Fruit fly (Drosophila melanogaster) whole organism, embryonic: ENCODE results near the gene CG14646.
A peak's percentile ranks its signal among the peaks of the same experiment; 100 is the strongest.

Experiments used
- Bgb ChIP-seq: fragments of 200-800 bp; sonication (Bioruptor generic); IDR thresholded peaks from 2 replicates; pipeline ENCODE4 v1.3.6; 2022; ENCODE audit warnings: missing biosample characterization, missing genetic modification characterization; ENCODE audit not compliant: partially characterized antibody
- CG10565 ChIP-seq: fragments of 200-800 bp; sonication (Bioruptor generic); optimal IDR thresholded peaks from 3 replicates; lab custom pipeline; 2016; ENCODE audit warnings: missing biosample characterization, mild to moderate bottlenecking, missing genetic modification characterization
- CG10959 ChIP-seq: fragments of 200-800 bp; sonication (Bioruptor generic); IDR thresholded peaks from 2 replicates; pipeline ENCODE4 v1.3.6; 2022; ENCODE audit warnings: missing biosample characterization, missing genetic modification characterization
- CG11560 ChIP-seq: fragments of 200-800 bp; sonication (Bioruptor generic); IDR thresholded peaks from 3 replicates; pipeline ENCODE4 v1.3.6; 2022; ENCODE audit warnings: missing biosample characterization, missing genetic modification characterization
- CG11723 ChIP-seq: fragments of 200-800 bp; sonication (Bioruptor generic); optimal IDR thresholded peaks from 2 replicates; lab custom pipeline; 2017; ENCODE audit warnings: missing biosample characterization, mild to moderate bottlenecking, missing genetic modification characterization
- CG12104 ChIP-seq: fragments of 200-800 bp; sonication (Bioruptor generic); optimal IDR thresholded peaks from 3 replicates; lab custom pipeline; 2016; ENCODE audit warnings: missing biosample characterization, missing genetic modification characterization
- CG12299 ChIP-seq: fragments of 200-800 bp; sonication (Bioruptor generic); optimal IDR thresholded peaks from 2 replicates; lab custom pipeline; 2018; ENCODE audit warnings: missing biosample characterization, mild to moderate bottlenecking, missing genetic modification characterization
- CG13123 ChIP-seq: fragments of 200-800 bp; sonication (Bioruptor generic); optimal IDR thresholded peaks from 2 replicates; lab custom pipeline; 2016; ENCODE audit warnings: missing biosample characterization, missing genetic modification characterization
- CG1602 ChIP-seq: fragments of 200-800 bp; sonication (Bioruptor generic); optimal IDR thresholded peaks from 3 replicates; lab custom pipeline; 2016; ENCODE audit warnings: missing biosample characterization, missing genetic modification characterization
- CG16813 ChIP-seq: fragments of 200-800 bp; sonication (Bioruptor generic); IDR thresholded peaks from 3 replicates; pipeline ENCODE4 v1.3.6; 2022; ENCODE audit warnings: missing biosample characterization, missing genetic modification characterization; ENCODE audit not compliant: partially characterized antibody
- CG18262 ChIP-seq: fragments of 200-800 bp; optimal IDR thresholded peaks from 3 replicates; lab custom pipeline; 2019; ENCODE audit warnings: missing biosample characterization, mild to moderate bottlenecking, missing genetic modification characterization, moderate library complexity
- CG1832 ChIP-seq: fragments of 200-800 bp; sonication (Bioruptor generic); optimal IDR thresholded peaks from 2 replicates; lab custom pipeline; 2017; ENCODE audit warnings: missing biosample characterization, mild to moderate bottlenecking, missing genetic modification characterization, inconsistent platforms
- CG31388 ChIP-seq: fragments of 200-800 bp; sonication (Bioruptor generic); optimal IDR thresholded peaks from 2 replicates; lab custom pipeline; 2016; ENCODE audit warnings: missing biosample characterization, missing genetic modification characterization
- CG6254 ChIP-seq: fragments of 200-800 bp; sonication (Bioruptor generic); optimal IDR thresholded peaks from 3 replicates; lab custom pipeline; 2017; ENCODE audit warnings: mild to moderate bottlenecking, missing biosample characterization, missing genetic modification reagents, missing genetic modification characterization
- CG8089 ChIP-seq: fragments of 200-800 bp; sonication (Bioruptor generic); optimal IDR thresholded peaks from 3 replicates; lab custom pipeline; 2016; ENCODE audit warnings: missing biosample characterization, missing genetic modification characterization
- CG9609 ChIP-seq: fragments of 200-800 bp; sonication (Bioruptor generic); optimal IDR thresholded peaks from 3 replicates; lab custom pipeline; 2016; ENCODE audit warnings: missing biosample characterization, missing genetic modification characterization
- CrebB ChIP-seq: fragments of 200-800 bp; sonication (Bioruptor generic); optimal IDR thresholded peaks from 3 replicates; lab custom pipeline; 2018; ENCODE audit warnings: missing biosample characterization, mild to moderate bottlenecking, missing genetic modification characterization
- D ChIP-seq, 2 experiments: fragments of 200-800 bp in 1 of 2; fragments of >200 bp in 1 of 2; sonication (Bioruptor generic) in 1 of 2; optimal IDR thresholded peaks; 2 replicates in 1 of 2; 3 replicates in 1 of 2; lab custom pipeline; 2017; ENCODE audit warnings: mild to moderate bottlenecking in 1 of 2, missing biosample characterization in 1 of 2, missing genetic modification characterization in 1 of 2, missing genetic modification reagents in 1 of 2
- Dad ChIP-seq: fragments of 200-800 bp; sonication (Bioruptor generic); optimal IDR thresholded peaks from 3 replicates; lab custom pipeline; 2016; ENCODE audit warnings: missing biosample characterization, missing genetic modification characterization
- E2f2 ChIP-seq: fragments of 200-800 bp; sonication (Bioruptor generic); IDR thresholded peaks from 2 replicates; pipeline ENCODE4 v1.3.6; 2022; ENCODE audit warnings: missing biosample characterization, missing genetic modification characterization
- Ets65A ChIP-seq: fragments of 200-800 bp; sonication (Bioruptor generic); peaks from one replicate; lab custom pipeline; 2016; ENCODE audit warnings: missing biosample characterization, missing genetic modification characterization
- HLHmδ ChIP-seq: fragments of 200-800 bp; sonication (Bioruptor generic); optimal IDR thresholded peaks from 2 replicates; lab custom pipeline; 2018; ENCODE audit warnings: missing biosample characterization, mild to moderate bottlenecking, missing genetic modification characterization, moderate library complexity
- Hmx ChIP-seq: fragments of 200-800 bp; sonication (Bioruptor generic); optimal IDR thresholded peaks from 2 replicates; lab custom pipeline; 2016; ENCODE audit warnings: missing biosample characterization, missing genetic modification characterization
- Hr39 ChIP-seq: fragments of >200 bp; optimal IDR thresholded peaks from 2 replicates; lab custom pipeline; 2017
- Hr51 ChIP-seq, 2 experiments: fragments of 200-800 bp; sonication (Bioruptor generic); optimal IDR thresholded peaks; 2 replicates in 1 of 2; 3 replicates in 1 of 2; lab custom pipeline; 2016 to 2018; ENCODE audit warnings: missing biosample characterization in 2 of 2, missing genetic modification characterization in 2 of 2, mild to moderate bottlenecking in 1 of 2, moderate library complexity in 1 of 2
- Lhr ChIP-seq: fragments of 200-800 bp; sonication (Bioruptor generic); optimal IDR thresholded peaks from 3 replicates; lab custom pipeline; 2017; ENCODE audit warnings: mild to moderate bottlenecking, missing biosample characterization, missing genetic modification reagents, missing genetic modification characterization
- Lpt ChIP-seq: fragments of >200 bp; optimal IDR thresholded peaks from 2 replicates; lab custom pipeline; 2018; ENCODE audit warnings: missing biosample characterization, missing genetic modification characterization
- Max ChIP-seq: fragments of 200-800 bp; sonication (Bioruptor generic); optimal IDR thresholded peaks from 2 replicates; lab custom pipeline; 2016; ENCODE audit warnings: missing biosample characterization, mild to moderate bottlenecking, missing genetic modification characterization
- Mrtf ChIP-seq: fragments of 200-800 bp; sonication (Bioruptor generic); IDR thresholded peaks from 3 replicates; pipeline ENCODE4 v1.3.6; 2022; ENCODE audit warnings: missing biosample characterization, missing genetic modification characterization
- NC2α ChIP-seq: fragments of 200-800 bp; sonication (Bioruptor generic); optimal IDR thresholded peaks from 2 replicates; lab custom pipeline; 2016; ENCODE audit warnings: missing biosample characterization, missing genetic modification characterization
- Nf-YC ChIP-seq: fragments of 200-800 bp; optimal IDR thresholded peaks from 3 replicates; lab custom pipeline; 2019; ENCODE audit warnings: missing biosample characterization, mild to moderate bottlenecking, missing genetic modification characterization, moderate library complexity
- NfI ChIP-seq: fragments of 200-800 bp; sonication (Bioruptor generic); optimal IDR thresholded peaks from 3 replicates; lab custom pipeline; 2018; ENCODE audit warnings: missing biosample characterization, mild to moderate bottlenecking, missing genetic modification characterization, moderate library complexity
- Oli ChIP-seq: fragments of 200-800 bp; sonication (Bioruptor generic); optimal IDR thresholded peaks from 2 replicates; lab custom pipeline; 2018; ENCODE audit warnings: missing biosample characterization, mild to moderate bottlenecking, missing genetic modification characterization, moderate library complexity
- Ravus ChIP-seq: fragments of 200-800 bp; sonication (Bioruptor generic); IDR thresholded peaks from 2 replicates; pipeline ENCODE4 v1.3.6; 2022; ENCODE audit warnings: missing biosample characterization, missing genetic modification characterization
- Sox102F ChIP-seq: fragments of 200-800 bp; sonication (Bioruptor generic); optimal IDR thresholded peaks from 2 replicates; lab custom pipeline; 2018; ENCODE audit warnings: missing biosample characterization, mild to moderate bottlenecking, missing genetic modification characterization, moderate library complexity
- Ssrp ChIP-seq: fragments of 200-800 bp; sonication (Bioruptor generic); optimal IDR thresholded peaks from 2 replicates; lab custom pipeline; 2018; ENCODE audit warnings: missing biosample characterization, mild to moderate bottlenecking, missing genetic modification characterization, moderate library complexity
- amos ChIP-seq: fragments of 200-800 bp; sonication (Bioruptor generic); IDR thresholded peaks from 2 replicates; pipeline ENCODE4 v1.3.6; 2022; ENCODE audit warnings: missing biosample characterization, missing genetic modification characterization; ENCODE audit not compliant: partially characterized antibody
- cato ChIP-seq: fragments of 200-800 bp; sonication (Bioruptor generic); optimal IDR thresholded peaks from 2 replicates; lab custom pipeline; 2016; ENCODE audit warnings: missing biosample characterization, missing genetic modification characterization, borderline replicate concordance
- dysf ChIP-seq: fragments of 200-800 bp; sonication (Bioruptor generic); IDR thresholded peaks from 3 replicates; pipeline ENCODE4 v1.3.6; 2022; ENCODE audit warnings: missing biosample characterization, missing genetic modification characterization
- emc ChIP-seq: fragments of 200-800 bp; sonication (Bioruptor generic); optimal IDR thresholded peaks from 2 replicates; lab custom pipeline; 2016; ENCODE audit warnings: missing biosample characterization, missing genetic modification characterization
- ewg ChIP-seq: fragments of 200-800 bp; sonication (Bioruptor generic); optimal IDR thresholded peaks from 3 replicates; lab custom pipeline; 2017; ENCODE audit warnings: mild to moderate bottlenecking, missing biosample characterization, missing genetic modification reagents, missing genetic modification characterization
- eyg ChIP-seq: fragments of 200-800 bp; sonication (Bioruptor generic); optimal IDR thresholded peaks from 3 replicates; lab custom pipeline; 2016; ENCODE audit warnings: missing biosample characterization, missing genetic modification characterization
- maf-S ChIP-seq: fragments of 200-800 bp; sonication (Bioruptor generic); optimal IDR thresholded peaks from 2 replicates; lab custom pipeline; 2016; ENCODE audit warnings: missing biosample characterization, missing genetic modification characterization
- nerfin-1 ChIP-seq: fragments of 200-800 bp; sonication (Bioruptor generic); optimal IDR thresholded peaks from 3 replicates; lab custom pipeline; 2019; ENCODE audit warnings: missing biosample characterization, mild to moderate bottlenecking, missing genetic modification characterization, moderate library complexity
- oc ChIP-seq: fragments of 200-800 bp; sonication (Bioruptor generic); optimal IDR thresholded peaks from 2 replicates; lab custom pipeline; 2018; ENCODE audit warnings: missing biosample characterization, mild to moderate bottlenecking, missing genetic modification characterization, moderate library complexity
- org-1 ChIP-seq: fragments of 200-800 bp; sonication (Bioruptor generic); optimal IDR thresholded peaks from 2 replicates; lab custom pipeline; 2017; ENCODE audit warnings: missing biosample characterization, missing genetic modification characterization
- pita ChIP-seq: fragments of 200-800 bp; sonication (Bioruptor generic); optimal IDR thresholded peaks from 2 replicates; lab custom pipeline; 2017; ENCODE audit warnings: missing biosample characterization, mild to moderate bottlenecking, missing genetic modification characterization
- sisA ChIP-seq: fragments of 200-800 bp; sonication (Bioruptor generic); IDR thresholded peaks from 2 replicates; pipeline ENCODE4 v1.3.6; 2022; ENCODE audit warnings: missing biosample characterization, missing genetic modification characterization
- sob ChIP-seq: fragments of 200-800 bp; sonication (Bioruptor generic); IDR thresholded peaks from 2 replicates; pipeline ENCODE4 v1.3.6; 2022; ENCODE audit warnings: missing biosample characterization, missing genetic modification characterization
- zfh2 ChIP-seq: fragments of 200-800 bp; sonication (Bioruptor generic); optimal IDR thresholded peaks from 2 replicates; lab custom pipeline; 2016; ENCODE audit warnings: missing biosample characterization, missing genetic modification characterization

CG14646 gene

dm6 chr3R:4437113-4437512 is 46.9 kb downstream of the CG14646 start, which contains the start of the genes Lipt2 and CG14650 (continued):
- no peak for TF ChIP-seq Lpt
- peak; percentile 17 for TF ChIP-seq CG11723 (GFP tag; lab: Kevin White, UChicago)
- TF ChIP-seq CG16813 (GFP tag; lab: Robert Waterston, UW) = peak; percentile 54; the same call in 2 of the 3 replicates
- no peak for TF ChIP-seq org-1
- no peak for TF ChIP-seq Hr39 (lab: Kevin White, UChicago)
- TF ChIP-seq Lhr (GFP tag; lab: Kevin White, UChicago) = peak; percentile 31
- peak; percentile 34 for TF ChIP-seq emc
- TF ChIP-seq zfh2 (GFP tag; lab: Kevin White, UChicago) = peak; percentile 80
- TF ChIP-seq Sox102F (GFP tag; lab: Kevin White, UChicago) = no peak
- peak; percentile 94 for TF ChIP-seq Ets65A (GFP tag; lab: Kevin White, UChicago)
- peak; percentile 50 for TF ChIP-seq CG1602 (GFP tag; lab: Kevin White, UChicago)
- TF ChIP-seq NfI (GFP tag; lab: Kevin White, UChicago) = peak; percentile 52
- TF ChIP-seq CG12104 (GFP tag; lab: Kevin White, UChicago) = no peak
- no peak for TF ChIP-seq Mrtf (GFP tag; lab: Robert Waterston, UW)
- peak; percentile 69; the same call in 1 of the 2 replicates for TF ChIP-seq E2f2 (GFP tag; lab: Robert Waterston, UW)
- TF ChIP-seq CG31388 (GFP tag; lab: Kevin White, UChicago) = no peak
- TF ChIP-seq CG10565 (GFP tag; lab: Kevin White, UChicago) = no peak
- peak; percentile 48 for TF ChIP-seq Nf-YC (tag; lab: Kevin White, UChicago)
- TF ChIP-seq CrebB (tag; lab: Kevin White, UChicago) = no peak
- TF ChIP-seq Hmx (GFP tag; lab: Kevin White, UChicago) = no peak
- no peak for TF ChIP-seq cato (GFP tag; lab: Kevin White, UChicago)
- TF ChIP-seq Oli = no peak
- TF ChIP-seq maf-S (GFP tag; lab: Kevin White, UChicago) = peak; percentile 12
- TF ChIP-seq CG1832 (GFP tag; lab: Kevin White, UChicago) = no peak
- peak; percentile 70 for TF ChIP-seq CG9609
- TF ChIP-seq CG12299 (tag; lab: Kevin White, UChicago) = peak; percentile 62
- peak; percentile 8 for TF ChIP-seq NC2α (GFP tag; lab: Kevin White, UChicago)
- TF ChIP-seq nerfin-1 (tag; lab: Kevin White, UChicago) = peak; percentile 65
- TF ChIP-seq CG10959 (GFP tag; lab: Robert Waterston, UW) = no peak
- TF ChIP-seq CG13123 (GFP tag; lab: Kevin White, UChicago) = peak; percentile 46
- TF ChIP-seq ewg = peak; percentile 38
- no peak for TF ChIP-seq CG11560 (tag; lab: Robert Waterston, UW)
- TF ChIP-seq Ssrp (tag; lab: Kevin White, UChicago) = peak; percentile 32
- no peak for TF ChIP-seq Ravus
- TF ChIP-seq CG8089 (GFP tag; lab: Kevin White, UChicago) = peak; percentile 61
- peak; percentile 65 for TF ChIP-seq amos (GFP tag; lab: Robert Waterston, UW)
- TF ChIP-seq Hr51 (GFP tag; optimal IDR thresholded peaks at IDR 0.05; lab: Kevin White, UChicago) = peak; percentile 29 to 50
- peak; percentile 46 for TF ChIP-seq CG18262
- TF ChIP-seq Dad (GFP tag; lab: Kevin White, UChicago) = peak; percentile 48
- TF ChIP-seq pita (GFP tag; lab: Kevin White, UChicago) = no peak
- TF ChIP-seq eyg (GFP tag; lab: Kevin White, UChicago) = no peak
- TF ChIP-seq oc = no peak
- TF ChIP-seq Max (GFP tag; lab: Kevin White, UChicago) = no peak
- TF ChIP-seq HLHmδ (GFP tag; lab: Kevin White, UChicago) = no peak
- peak; percentile 17 for TF ChIP-seq CG6254 (GFP tag; lab: Kevin White, UChicago)
- 0 out of 2 replicates have a peak, but pooled peaks have one; percentile 21 for TF ChIP-seq Bgb (GFP tag; lab: Robert Waterston, UW)
- peak; percentile 40; the same call in 1 of the 2 replicates for TF ChIP-seq sisA (GFP tag; lab: Robert Waterston, UW)
- no peak for TF ChIP-seq D (optimal IDR thresholded peaks at IDR 0.05; lab: Kevin White, UChicago)
- no peak for TF ChIP-seq D (GFP tag; optimal IDR thresholded peaks at IDR 0.05; lab: Kevin White, UChicago)
- TF ChIP-seq dysf = no peak
- 0 out of 2 replicates have a peak, but pooled peaks have one; percentile 45 for TF ChIP-seq sob
